Worm (Caenorhabditis elegans): ENCODE results near the gene F52D10.2.

The F52D10.2 gene

DNA sequence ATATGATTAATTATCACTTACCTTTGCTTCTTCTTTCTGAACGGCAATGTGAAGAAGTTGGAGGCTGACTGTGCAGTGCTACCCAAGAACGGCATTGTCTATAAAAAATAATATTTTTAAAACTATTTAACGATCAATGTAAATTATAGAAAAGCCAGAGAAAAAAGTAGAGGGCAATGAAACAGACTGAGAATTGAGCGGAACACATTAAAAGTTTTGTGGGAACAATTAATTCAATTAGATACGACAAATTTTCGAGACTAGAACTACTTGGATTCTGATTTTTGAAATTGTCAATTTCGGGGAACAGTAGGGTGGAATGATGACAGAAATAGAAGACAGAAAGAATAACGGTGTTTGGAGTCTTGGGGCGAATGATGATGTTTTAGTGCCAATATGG is at the start of gene F52D10.2:
Gene F52D10.2, minus strand, starts transcription at position 101 of the 400 bp plus-strand sequence.
- TF ChIP-seq egl-5 (tag; optimal IDR thresholded peaks at IDR 0.05) (no peak), lin-15B (tag; optimal IDR thresholded peaks at IDR 0.05) (no peak), tbx-2 (tag; optimal IDR thresholded peaks at IDR 0.05) (no peak), mml-1 (tag; optimal IDR thresholded peaks at IDR 0.05) (no peak), nfya-1 (tag; optimal IDR thresholded peaks at IDR 0.05; ENCODE audit: insufficient read depth) (no peak), nhr-28 (tag; optimal IDR thresholded peaks at IDR 0.05) (no peak), nhr-67 (tag; optimal IDR thresholded peaks at IDR 0.05) (no peak), pqm-1 (tag; optimal IDR thresholded peaks at IDR 0.05) (no peak), ztf-4 (tag; optimal IDR thresholded peaks at IDR 0.05) (no peak), jun-1 (tag; optimal IDR thresholded peaks at IDR 0.05) (no peak), fkh-10 (GFP tag; optimal IDR thresholded peaks at IDR 0.05) (no peak), nhr-12 (tag; optimal IDR thresholded peaks at IDR 0.05) (no peak)

DNA sequence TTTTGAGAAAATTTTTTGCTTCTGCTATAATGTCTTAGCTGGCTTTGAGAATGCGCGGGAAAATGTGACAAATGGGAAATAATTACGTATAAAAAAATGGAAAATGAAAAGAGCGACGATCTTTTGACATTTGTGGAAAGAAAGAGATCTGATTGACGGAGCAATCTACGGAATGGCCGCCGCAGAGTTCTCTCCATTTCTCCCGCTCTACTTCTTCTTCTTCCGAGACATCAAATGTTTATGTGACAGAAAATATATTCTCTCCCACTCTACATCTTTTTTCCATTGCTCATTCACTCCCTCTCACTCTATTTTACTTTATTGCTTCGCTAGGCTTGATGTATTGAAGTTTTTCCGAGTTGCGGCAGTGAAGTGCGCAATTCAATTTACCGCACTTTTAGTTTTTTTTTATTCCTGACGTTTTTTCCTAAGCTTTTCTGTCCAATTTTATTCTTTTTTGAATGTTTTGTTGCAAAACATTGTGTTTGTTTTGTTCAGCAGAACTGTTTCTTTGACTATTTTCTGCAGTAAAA is 49.0 kb upstream of the F52D10.2 start:
- TF ChIP-seq ztf-4 (tag; optimal IDR thresholded peaks at IDR 0.05) (no peak), nhr-77 (tag; optimal IDR thresholded peaks at IDR 0.05) (no peak), elt-3 (tag; optimal IDR thresholded peaks at IDR 0.05) (no peak), ceh-9 (tag; optimal IDR thresholded peaks at IDR 0.05) (no peak), fkh-10 (GFP tag; optimal IDR thresholded peaks at IDR 0.05) (peak; percentile 69), elt-1 (tag; optimal IDR thresholded peaks at IDR 0.05) (no peak), nhr-43 (tag; optimal IDR thresholded peaks at IDR 0.05; ENCODE audit: poor library complexity, severe bottlenecking) (no peak), jun-1 (tag; optimal IDR thresholded peaks at IDR 0.05) (no peak), egl-27 (tag; optimal IDR thresholded peaks at IDR 0.05) (no peak), lin-39 (tag; optimal IDR thresholded peaks at IDR 0.05) (peak; percentile 47), mml-1 (tag; optimal IDR thresholded peaks at IDR 0.05) (no peak), pqm-1 (tag; optimal IDR thresholded peaks at IDR 0.05) (no peak), ZK546.5 (tag; optimal IDR thresholded peaks at IDR 0.05) (no peak), ztf-11 (tag; optimal IDR thresholded peaks at IDR 0.05) (no peak), sea-2 (GFP tag; optimal IDR thresholded peaks at IDR 0.05) (no peak), ama-1 (optimal IDR thresholded peaks at IDR 0.05) (no peak), nfya-1 (tag; optimal IDR thresholded peaks at IDR 0.05; ENCODE audit: insufficient read depth) (peak; percentile 17), unc-62 (GFP tag; optimal IDR thresholded peaks at IDR 0.05) (peak; percentile 23), nhr-12 (tag; optimal IDR thresholded peaks at IDR 0.05) (no peak), ceh-28 (tag; optimal IDR thresholded peaks at IDR 0.05) (no peak), lin-15B (tag; optimal IDR thresholded peaks at IDR 0.05) (no peak), nhr-23 (tag; optimal IDR thresholded peaks at IDR 0.05) (no peak), zag-1 (tag; optimal IDR thresholded peaks at IDR 0.05) (no peak), daf-12 (tag; optimal IDR thresholded peaks at IDR 0.05) (no peak), egl-5 (tag; optimal IDR thresholded peaks at IDR 0.05) (no peak), skn-1 (tag; optimal IDR thresholded peaks at IDR 0.05) (no peak), nhr-67 (tag; optimal IDR thresholded peaks at IDR 0.05) (no peak)

DNA sequence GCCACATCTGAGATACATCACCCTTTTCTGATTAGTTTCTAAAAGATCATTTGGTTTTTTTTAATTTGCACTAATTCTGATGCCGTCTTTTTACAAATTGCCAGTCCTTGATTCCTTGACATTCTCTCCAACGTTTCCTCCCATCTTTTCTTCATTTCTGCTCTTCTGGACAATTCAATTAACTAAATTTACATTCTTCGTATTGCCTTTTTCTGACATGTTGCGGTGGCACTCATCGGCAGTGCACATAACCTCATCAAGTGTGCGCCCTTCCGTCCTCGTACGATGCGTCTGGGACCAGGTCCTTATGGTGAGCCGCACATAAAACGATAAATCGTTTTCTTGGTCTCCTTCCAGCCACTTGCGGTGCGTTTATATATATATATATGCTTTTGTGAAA is 47.5 kb upstream of the F52D10.2 start:
- TF ChIP-seq jun-1 (tag; optimal IDR thresholded peaks at IDR 0.05) (no peak), nhr-11 (tag; optimal IDR thresholded peaks at IDR 0.05) (no peak)

DNA sequence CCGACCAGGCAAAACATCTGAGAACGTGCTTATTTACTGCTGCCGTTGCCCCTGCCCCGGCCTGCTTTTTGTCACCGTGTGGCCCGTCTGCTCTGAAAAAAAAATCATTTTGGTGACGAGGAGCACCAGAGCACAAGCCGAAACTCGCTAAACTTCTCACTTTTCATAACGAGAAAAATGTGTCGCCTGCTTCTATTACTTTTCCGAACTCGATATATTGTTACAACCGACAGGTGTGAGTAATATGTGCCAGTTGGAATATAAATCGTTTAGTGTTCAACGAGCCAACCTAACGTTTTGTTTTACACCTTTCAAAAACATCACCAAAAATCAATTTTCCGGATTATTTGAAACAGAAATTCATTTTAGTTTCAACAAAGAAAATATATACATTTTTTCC is 46.2 kb upstream of the F52D10.2 start:
- TF ChIP-seq nhr-76 (tag; optimal IDR thresholded peaks at IDR 0.05) (no peak), snpc-4 (tag; optimal IDR thresholded peaks at IDR 0.05) (no peak), egl-27 (tag; optimal IDR thresholded peaks at IDR 0.05) (no peak), tbx-2 (tag; optimal IDR thresholded peaks at IDR 0.05) (no peak), nhr-12 (tag; optimal IDR thresholded peaks at IDR 0.05) (no peak), unc-39 (tag; optimal IDR thresholded peaks at IDR 0.05) (no peak), ceh-28 (tag; optimal IDR thresholded peaks at IDR 0.05) (no peak), elt-1 (tag; optimal IDR thresholded peaks at IDR 0.05) (no peak), mml-1 (tag; optimal IDR thresholded peaks at IDR 0.05) (no peak), nhr-11 (tag; optimal IDR thresholded peaks at IDR 0.05) (no peak), mdl-1 (tag; optimal IDR thresholded peaks at IDR 0.05) (no peak), ceh-82 (tag; optimal IDR thresholded peaks at IDR 0.05) (no peak), egl-5 (tag; optimal IDR thresholded peaks at IDR 0.05) (no peak), aly-2 (tag; optimal IDR thresholded peaks at IDR 0.05) (no peak), hmg-11 (tag; optimal IDR thresholded peaks at IDR 0.05) (no peak), ceh-16 (tag; optimal IDR thresholded peaks at IDR 0.05) (no peak), lin-15B (tag; optimal IDR thresholded peaks at IDR 0.05) (no peak)

Data from whole organism, L3 larva.